Worm (Caenorhabditis elegans) whole organism, L1 larva: ENCODE data around the gene srbc-76.
"Not testable (repeated sequence)": the region's sequence is repeated elsewhere in the genome, so short reads cannot be mapped to it uniquely, and the experiment has no call there.

ENCODE experiments used
- Y116A8C.19 ChIP-seq: sonication (generic microtip); optimal IDR thresholded peaks from 2 replicates; lab custom pipeline; 2016; ENCODE audit warnings: missing compliant biosample characterization, missing genetic modification characterization, borderline replicate concordance
- aha-1 ChIP-seq: fragments of 150-350 bp; optimal IDR thresholded peaks from 2 replicates; lab custom pipeline; 2014; ENCODE audit warnings: missing biosample characterization, missing genetic modification characterization
- ama-1 ChIP-seq: fragments of 150-350 bp; optimal IDR thresholded peaks from 2 replicates; lab custom pipeline; 2014
- ceh-8 ChIP-seq: fragments of 200-800 bp; sonication (Bioruptor generic); optimal IDR thresholded peaks from 2 replicates; lab custom pipeline; 2018; ENCODE audit warnings: mild to moderate bottlenecking, missing genetic modification characterization, moderate library complexity, missing compliant biosample characterization
- ceh-82 ChIP-seq, 3 experiments: fragments of 150-350 bp in 1 of 3; sonication (generic microtip) in 2 of 3; optimal IDR thresholded peaks; 2 replicates each; lab custom pipeline; 2014 to 2017; ENCODE audit warnings: missing biosample characterization in 3 of 3, missing genetic modification characterization in 3 of 3
- ceh-88 ChIP-seq: fragments of 200-800 bp; sonication (Bioruptor generic); IDR thresholded peaks from 2 replicates; pipeline ENCODE4 v1.3.6; 2022; ENCODE audit warnings: missing genetic modification characterization, missing compliant biosample characterization
- ceh-90 ChIP-seq: sonication (generic microtip); optimal IDR thresholded peaks from 2 replicates; lab custom pipeline; 2016; ENCODE audit warnings: missing genetic modification characterization, missing compliant biosample characterization
- dsc-1 ChIP-seq: sonication (generic microtip); optimal IDR thresholded peaks from 2 replicates; lab custom pipeline; 2016; ENCODE audit warnings: mild to moderate bottlenecking, missing genetic modification characterization, missing compliant biosample characterization
- egl-27 ChIP-seq, 2 experiments: fragments of 150-350 bp in 1 of 2; sonication (generic microtip); optimal IDR thresholded peaks; 3 replicates each; lab custom pipeline; 2017 to 2018; ENCODE audit warnings: missing biosample characterization in 2 of 2, missing genetic modification characterization in 2 of 2, missing genetic modification reagents in 2 of 2
- elt-3 ChIP-seq, 6 experiments: fragments of 150-350 bp in 1 of 6; sonication (generic microtip); optimal IDR thresholded peaks; 2 replicates each; lab custom pipeline; 2017 to 2018; ENCODE audit warnings: missing biosample characterization in 6 of 6, missing genetic modification characterization in 6 of 6, inconsistent platforms in 1 of 6
- fkh-10 ChIP-seq: sonication (generic microtip); optimal IDR thresholded peaks from 2 replicates; lab custom pipeline; 2017; ENCODE audit warnings: missing biosample characterization, missing genetic modification reagents, missing genetic modification characterization
- fkh-4 ChIP-seq: sonication (generic microtip); optimal IDR thresholded peaks from 2 replicates; lab custom pipeline; 2016; ENCODE audit warnings: missing compliant biosample characterization, missing genetic modification characterization, borderline replicate concordance
- fos-1 ChIP-seq: fragments of 150-350 bp; optimal IDR thresholded peaks from 2 replicates; lab custom pipeline; 2014; ENCODE audit warnings: missing biosample characterization, missing genetic modification characterization
- grh-1 ChIP-seq: fragments of 200-800 bp; sonication (Bioruptor generic); IDR thresholded peaks from 2 replicates; pipeline ENCODE4 v1.3.6; 2022; ENCODE audit warnings: missing genetic modification reagents, missing genetic modification characterization, missing compliant biosample characterization
- hlh-4 ChIP-seq: sonication (generic microtip); optimal IDR thresholded peaks from 2 replicates; lab custom pipeline; 2016; ENCODE audit warnings: mild to moderate bottlenecking, missing genetic modification characterization, missing compliant biosample characterization
- hpl-2 ChIP-seq: fragments of 150-350 bp; optimal IDR thresholded peaks from 2 replicates; lab custom pipeline; 2014; ENCODE audit warnings: missing biosample characterization, missing genetic modification reagents, missing genetic modification characterization
- irx-1 ChIP-seq: sonication (generic microtip); optimal IDR thresholded peaks from 2 replicates; lab custom pipeline; 2016; ENCODE audit warnings: missing genetic modification characterization, missing compliant biosample characterization
- jun-1 ChIP-seq: fragments of 150-350 bp; optimal IDR thresholded peaks from 2 replicates; lab custom pipeline; 2014; ENCODE audit warnings: missing biosample characterization, missing genetic modification reagents, missing genetic modification characterization
- lin-13 ChIP-seq: fragments of 150-350 bp; optimal IDR thresholded peaks from 2 replicates; lab custom pipeline; 2014; ENCODE audit warnings: missing biosample characterization, missing genetic modification reagents, missing genetic modification characterization
- lin-14 ChIP-seq: fragments of 200-800 bp; sonication (Bioruptor generic); optimal IDR thresholded peaks from 2 replicates; lab custom pipeline; 2018; ENCODE audit warnings: mild to moderate bottlenecking, missing genetic modification characterization, moderate library complexity, missing compliant biosample characterization
- lin-15B ChIP-seq: fragments of 150-350 bp; sonication (generic microtip); optimal IDR thresholded peaks from 3 replicates; lab custom pipeline; 2014; ENCODE audit warnings: missing biosample characterization, missing genetic modification characterization
- lin-35 ChIP-seq, 2 experiments: fragments of 150-350 bp; optimal IDR thresholded peaks; 2 replicates each; lab custom pipeline; 2014; ENCODE audit warnings: missing biosample characterization in 2 of 2, missing genetic modification characterization in 2 of 2, missing genetic modification reagents in 2 of 2
- nhr-12 ChIP-seq: sonication (generic microtip); optimal IDR thresholded peaks from 2 replicates; lab custom pipeline; 2017; ENCODE audit warnings: missing biosample characterization, missing genetic modification characterization
- nhr-20 ChIP-seq: sonication (generic microtip); optimal IDR thresholded peaks from 2 replicates; lab custom pipeline; 2016; ENCODE audit warnings: mild to moderate bottlenecking, missing genetic modification characterization, missing compliant biosample characterization
- nhr-47 ChIP-seq: sonication (generic microtip); optimal IDR thresholded peaks from 2 replicates; lab custom pipeline; 2016; ENCODE audit warnings: mild to moderate bottlenecking, missing genetic modification characterization, moderate library complexity, missing compliant biosample characterization
- nhr-71 ChIP-seq: sonication (generic microtip); optimal IDR thresholded peaks from 2 replicates; lab custom pipeline; 2016; ENCODE audit warnings: mild to moderate bottlenecking, missing genetic modification characterization, moderate library complexity, missing compliant biosample characterization
- nhr-77 ChIP-seq: fragments of 150-350 bp; optimal IDR thresholded peaks from 2 replicates; lab custom pipeline; 2014; ENCODE audit warnings: missing biosample characterization, missing genetic modification characterization
- nhr-84 ChIP-seq: sonication (generic microtip); optimal IDR thresholded peaks from 2 replicates; lab custom pipeline; 2017; ENCODE audit warnings: missing biosample characterization, missing genetic modification characterization
- nhr-90 ChIP-seq: sonication (generic microtip); optimal IDR thresholded peaks from 2 replicates; lab custom pipeline; 2016; ENCODE audit warnings: mild to moderate bottlenecking, missing genetic modification characterization, missing compliant biosample characterization; ENCODE audit not compliant: poor library complexity
- snu-23 ChIP-seq: sonication (generic microtip); optimal IDR thresholded peaks from 2 replicates; lab custom pipeline; 2016; ENCODE audit warnings: missing genetic modification characterization, missing compliant biosample characterization
- sox-4 ChIP-seq: sonication (generic microtip); optimal IDR thresholded peaks from 2 replicates; lab custom pipeline; 2016; ENCODE audit warnings: missing genetic modification characterization, missing compliant biosample characterization
- sptf-1 ChIP-seq: fragments of 150-350 bp; optimal IDR thresholded peaks from 2 replicates; lab custom pipeline; 2014; ENCODE audit warnings: missing biosample characterization, missing genetic modification characterization
- tbx-2 ChIP-seq: sonication (generic microtip); optimal IDR thresholded peaks from 2 replicates; lab custom pipeline; 2016; ENCODE audit warnings: missing genetic modification characterization, missing compliant biosample characterization
- tlp-1 ChIP-seq: fragments of 150-350 bp; optimal IDR thresholded peaks from 2 replicates; lab custom pipeline; 2014; ENCODE audit warnings: missing biosample characterization, missing genetic modification characterization
- unc-62 ChIP-seq: fragments of 150-350 bp; optimal IDR thresholded peaks from 2 replicates; lab custom pipeline; 2014; ENCODE audit warnings: missing biosample characterization, missing genetic modification reagents, missing genetic modification characterization
- vab-15 ChIP-seq: sonication (generic microtip); optimal IDR thresholded peaks from 2 replicates; lab custom pipeline; 2017; ENCODE audit warnings: missing genotype, mild to moderate bottlenecking, missing genetic modification characterization, missing compliant biosample characterization
- xbp-1 ChIP-seq: sonication (generic microtip); optimal IDR thresholded peaks from 2 replicates; lab custom pipeline; 2016; ENCODE audit warnings: missing genetic modification characterization, missing compliant biosample characterization
- zip-4 ChIP-seq: fragments of 200-800 bp; sonication (Bioruptor generic); optimal IDR thresholded peaks from 2 replicates; lab custom pipeline; 2018; ENCODE audit warnings: mild to moderate bottlenecking, missing genetic modification characterization, moderate library complexity, missing compliant biosample characterization
- ztf-11 ChIP-seq, 2 experiments: sonication (generic microtip); optimal IDR thresholded peaks; 2 replicates each; lab custom pipeline; 2016 to 2017; ENCODE audit warnings: missing genetic modification characterization in 2 of 2, missing biosample characterization in 1 of 2, missing compliant biosample characterization in 1 of 2
- ztf-4 ChIP-seq: fragments of 150-350 bp; optimal IDR thresholded peaks from 2 replicates; lab custom pipeline; 2014; ENCODE audit warnings: missing biosample characterization, missing genetic modification characterization

Gene srbc-76

DNA sequence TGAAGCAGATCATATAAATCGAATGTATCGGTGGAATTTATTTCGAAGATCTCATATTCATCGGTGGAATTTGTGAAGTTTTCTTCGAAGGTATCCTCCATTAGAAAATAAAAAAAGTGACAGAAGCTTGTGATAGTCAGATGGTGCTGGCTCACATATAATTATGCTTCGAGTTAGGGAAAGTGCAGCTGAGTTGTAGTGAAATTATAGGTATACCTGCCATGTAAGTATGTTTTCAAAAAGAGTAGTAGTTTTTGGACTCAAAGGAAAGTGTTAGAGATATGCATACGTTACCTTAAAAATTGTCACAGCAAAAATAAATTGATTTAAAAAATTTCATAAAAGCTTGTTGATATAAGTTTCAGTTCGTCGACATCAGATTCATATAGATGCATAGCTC is 12.0 kb upstream of the srbc-76 start, which contains the start of gene srw-11:
Gene srw-11 (minus strand): TSS at position 101 of the 400 bp plus-strand sequence.
- TF ChIP-seq Y116A8C.19 = no peak
- TF ChIP-seq nhr-90 (tag; lab: Kevin White, UChicago) = no peak
- TF ChIP-seq ceh-90 (tag; lab: Kevin White, UChicago) = no peak
- no peak for TF ChIP-seq dsc-1 (tag; lab: Kevin White, UChicago)
- no peak for TF ChIP-seq ceh-8
- no peak for TF ChIP-seq lin-14 (GFP tag; lab: Kevin White, UChicago)
- no peak for TF ChIP-seq fkh-4
- TF ChIP-seq sptf-1 (tag; lab: Kevin White, UChicago) = no peak
- no peak for TF ChIP-seq grh-1 (GFP tag; lab: Robert Waterston, UW)
- no peak for TF ChIP-seq nhr-71 (tag; lab: Kevin White, UChicago)
- no peak for TF ChIP-seq fkh-10
- TF ChIP-seq nhr-84 (tag; lab: Kevin White, UChicago) = no peak
- TF ChIP-seq sox-4 (tag; lab: Kevin White, UChicago) = no peak
- no peak for TF ChIP-seq lin-35 (GFP tag; optimal IDR thresholded peaks at IDR 0.05; lab: Kevin White, UChicago)
- no peak for TF ChIP-seq snu-23 (GFP tag; lab: Kevin White, UChicago)
- TF ChIP-seq nhr-12 (tag; lab: Kevin White, UChicago) = no peak
- no peak for TF ChIP-seq zip-4 (GFP tag; lab: Kevin White, UChicago)
- no peak for TF ChIP-seq nhr-20

DNA sequence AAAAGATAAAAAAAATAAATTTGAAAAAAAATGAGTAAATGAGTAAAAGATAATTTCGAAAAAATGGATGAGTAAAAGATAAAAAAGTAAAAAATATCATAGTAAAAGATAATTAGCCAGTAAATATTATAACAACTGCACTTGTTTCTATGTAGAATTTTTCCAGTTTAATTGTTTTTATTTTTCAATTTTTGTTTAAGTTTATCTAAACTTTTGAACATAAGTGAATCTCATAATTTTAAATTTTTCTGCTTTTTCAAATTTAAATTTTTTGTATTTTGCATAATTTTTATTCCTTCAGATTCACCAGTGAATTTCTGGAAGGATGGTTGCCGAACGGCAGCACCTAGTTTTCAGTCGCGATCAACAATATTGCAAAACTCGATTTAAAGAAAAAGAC is 10.9 kb upstream of the srbc-76 start, which contains the start of gene chil-12:
Gene chil-12 (plus strand): TSS at position 301 of the 400 bp plus-strand sequence.
- TF ChIP-seq elt-3 (tag; optimal IDR thresholded peaks at IDR 0.05; lab: Kevin White, UChicago) (no peak), hlh-4 (no peak), aha-1 (no peak), hpl-2 (no peak), fkh-10 (no peak), unc-62 (GFP tag; lab: Kevin White, UChicago) (no peak), nhr-84 (tag; lab: Kevin White, UChicago) (no peak), ztf-11 (tag; optimal IDR thresholded peaks at IDR 0.05; lab: Kevin White, UChicago) (no peak), ama-1 (lab: Kevin White, UChicago) (no peak), xbp-1 (tag; lab: Kevin White, UChicago) (no peak), ceh-88 (GFP tag; lab: Robert Waterston, UW) (no peak), nhr-77 (tag; lab: Kevin White, UChicago) (no peak), jun-1 (tag; lab: Kevin White, UChicago) (no peak), egl-27 (tag; optimal IDR thresholded peaks at IDR 0.05; lab: Kevin White, UChicago) (no peak), nhr-12 (tag; lab: Kevin White, UChicago) (no peak), tlp-1 (tag; lab: Kevin White, UChicago) (no peak)

DNA sequence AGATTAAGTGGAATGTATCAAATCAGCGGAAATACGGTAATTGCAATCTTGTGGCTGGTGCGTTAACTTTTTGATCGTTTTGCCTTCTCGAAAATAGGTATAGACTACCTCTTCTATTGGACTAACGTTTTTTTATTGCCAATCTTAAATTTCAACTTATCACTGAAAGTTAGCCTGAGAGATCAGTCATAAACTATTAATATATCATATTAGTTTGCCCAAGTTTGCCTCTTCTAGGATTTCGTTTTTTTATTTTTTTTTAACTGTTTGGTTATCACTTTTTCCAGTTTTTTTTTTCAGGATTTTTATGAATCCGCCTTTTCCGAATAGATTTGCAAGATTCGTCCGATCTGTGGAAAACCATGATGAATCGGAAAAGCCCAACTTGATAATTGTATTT is 7.7 kb upstream of the srbc-76 start, which contains the start of gene kin-30:
Gene kin-30 (plus strand): TSS at position 301 of the 400 bp plus-strand sequence.
- no peak for TF ChIP-seq fos-1 (tag; lab: Kevin White, UChicago)
- TF ChIP-seq vab-15 = no peak
- no peak for TF ChIP-seq nhr-71 (tag; lab: Kevin White, UChicago)
- no peak for TF ChIP-seq fkh-4
- TF ChIP-seq lin-13 (GFP tag; lab: Kevin White, UChicago) = no peak
- no peak for TF ChIP-seq tbx-2 (tag; lab: Kevin White, UChicago)
- TF ChIP-seq irx-1 (tag; lab: Kevin White, UChicago) = no peak
- no peak for TF ChIP-seq ceh-82 (tag; optimal IDR thresholded peaks at IDR 0.05; lab: Kevin White, UChicago)
- no peak for TF ChIP-seq fkh-10

DNA sequence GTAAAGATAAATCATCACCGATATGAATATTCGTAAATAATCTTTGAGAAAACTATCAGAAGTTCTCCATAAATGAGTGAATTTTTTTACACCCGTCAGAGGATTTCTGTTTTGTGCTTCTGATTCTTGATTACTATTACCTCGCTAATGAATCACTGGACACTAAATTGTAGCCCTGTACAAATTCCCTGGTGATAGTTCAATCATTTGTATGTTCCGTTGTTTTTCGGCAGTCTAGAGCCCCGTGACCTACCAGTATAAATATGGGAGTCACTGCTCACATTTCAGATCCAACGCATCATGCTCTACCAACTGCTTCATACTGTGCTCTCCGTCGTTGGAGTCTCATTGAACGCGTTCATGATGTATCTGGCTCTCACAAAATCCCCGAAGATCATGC is 1.9 kb upstream of the srbc-76 start, which contains the start of gene srd-28:
Gene srd-28 (plus strand): TSS at position 301 of the 400 bp plus-strand sequence.
- not testable (repeated sequence) for TF ChIP-seq lin-15B; nhr-47 (tag; lab: Kevin White, UChicago); ztf-4
